Worm (Caenorhabditis elegans) whole organism, late embryonic: ENCODE data around the gene tbx-34.

Experiments used
- K09A11.1 ChIP-seq: sonication (generic microtip); optimal IDR thresholded peaks from 2 replicates; lab custom pipeline; 2017; ENCODE audit warnings: antibody characterized with exemption, mild to moderate bottlenecking, missing genetic modification characterization, missing compliant biosample characterization; ENCODE audit not compliant: insufficient read depth
- ama-1 ChIP-seq: fragments of 150-350 bp; optimal IDR thresholded peaks from 2 replicates; lab custom pipeline; 2014
- hlh-15 ChIP-seq: sonication (generic microtip); optimal IDR thresholded peaks from 2 replicates; lab custom pipeline; 2016; ENCODE audit warnings: missing genetic modification characterization, missing compliant biosample characterization
- mec-3 ChIP-seq: sonication (generic microtip); optimal IDR thresholded peaks from 2 replicates; lab custom pipeline; 2016; ENCODE audit warnings: borderline replicate concordance, missing genetic modification characterization, missing compliant biosample characterization
- rnt-1 ChIP-seq: sonication (generic microtip); optimal IDR thresholded peaks from 2 replicates; lab custom pipeline; 2016; ENCODE audit warnings: missing genetic modification characterization, missing compliant biosample characterization
- sdc-2 ChIP-seq: sonication (generic microtip); optimal IDR thresholded peaks from 2 replicates; lab custom pipeline; 2016; ENCODE audit warnings: missing genotype, missing genetic modification characterization, missing compliant biosample characterization
- syd-9 ChIP-seq: sonication (generic microtip); optimal IDR thresholded peaks from 2 replicates; lab custom pipeline; 2016; ENCODE audit warnings: mild to moderate bottlenecking, missing genetic modification characterization, moderate library complexity, missing compliant biosample characterization
- unc-55 ChIP-seq: sonication (generic microtip); optimal IDR thresholded peaks from 2 replicates; lab custom pipeline; 2017; ENCODE audit warnings: missing biosample characterization, missing genetic modification reagents, missing genetic modification characterization
- unc-86 ChIP-seq: sonication (generic microtip); optimal IDR thresholded peaks from 2 replicates; lab custom pipeline; 2016; ENCODE audit warnings: missing genetic modification characterization, missing compliant biosample characterization

The tbx-34 gene

ce11 chrIII:11169680-11170079, 48.4 kb downstream of the tbx-34 start:
- TF ChIP-seq ama-1 (no peak), syd-9 (no peak), sdc-2 (tag; lab: Kevin White, UChicago) (no peak), unc-55 (GFP tag; lab: Kevin White, UChicago) (no peak), unc-86 (tag; lab: Kevin White, UChicago) (no peak), mec-3 (tag; lab: Kevin White, UChicago) (no peak), hlh-15 (no peak), K09A11.1 (tag; lab: Kevin White, UChicago) (no peak), rnt-1 (tag; lab: Kevin White, UChicago) (no peak)
